Worm (Caenorhabditis elegans) whole organism, L2 larva: ENCODE data around the gene crn-4.

ENCODE experiments used
- C34F6.9 ChIP-seq: fragments of 150-350 bp; optimal IDR thresholded peaks from 2 replicates; lab custom pipeline; 2014; ENCODE audit warnings: missing biosample characterization, missing genetic modification characterization
- F13H6.1 ChIP-seq: sonication (generic microtip); optimal IDR thresholded peaks from 2 replicates; lab custom pipeline; 2016; ENCODE audit warnings: missing genetic modification characterization, missing compliant biosample characterization
- ZK546.5 ChIP-seq: sonication (generic microtip); optimal IDR thresholded peaks from 2 replicates; lab custom pipeline; 2017; ENCODE audit warnings: missing biosample characterization, missing genetic modification characterization
- alr-1 ChIP-seq: fragments of 150-350 bp; optimal IDR thresholded peaks from 2 replicates; lab custom pipeline; 2014; ENCODE audit warnings: missing biosample characterization, missing genetic modification characterization
- aly-2 ChIP-seq: fragments of 150-350 bp; optimal IDR thresholded peaks from 2 replicates; lab custom pipeline; 2014; ENCODE audit warnings: missing biosample characterization, missing genetic modification characterization
- blmp-1 ChIP-seq: sonication (generic microtip); optimal IDR thresholded peaks from 2 replicates; lab custom pipeline; 2017; ENCODE audit warnings: missing genetic modification characterization, mild to moderate bottlenecking, missing compliant biosample characterization, antibody characterized with exemption, moderate library complexity; ENCODE audit not compliant: insufficient read depth
- crh-2 ChIP-seq: sonication (generic microtip); optimal IDR thresholded peaks from 2 replicates; lab custom pipeline; 2017; ENCODE audit warnings: missing biosample characterization, missing genetic modification characterization
- dmd-4 ChIP-seq: sonication (generic microtip); optimal IDR thresholded peaks from 2 replicates; lab custom pipeline; 2017; ENCODE audit warnings: missing biosample characterization, missing genetic modification characterization
- egl-27 ChIP-seq: sonication (generic microtip); optimal IDR thresholded peaks from 3 replicates; lab custom pipeline; 2017; ENCODE audit warnings: missing biosample characterization, missing genetic modification reagents, missing genetic modification characterization
- elt-1 ChIP-seq: fragments of 150-350 bp; optimal IDR thresholded peaks from 2 replicates; lab custom pipeline; 2014; ENCODE audit warnings: missing biosample characterization, missing genetic modification characterization
- elt-3 ChIP-seq: sonication (generic microtip); optimal IDR thresholded peaks from 2 replicates; lab custom pipeline; 2017; ENCODE audit warnings: missing biosample characterization, missing genetic modification characterization
- fos-1 ChIP-seq: fragments of 150-350 bp; optimal IDR thresholded peaks from 2 replicates; lab custom pipeline; 2014; ENCODE audit warnings: missing biosample characterization, missing genetic modification characterization
- gmeb-1 ChIP-seq: fragments of 150-350 bp; optimal IDR thresholded peaks from 2 replicates; lab custom pipeline; 2014; ENCODE audit warnings: missing biosample characterization, missing genetic modification characterization
- lin-11 ChIP-seq: fragments of 150-350 bp; sonication (generic microtip); optimal IDR thresholded peaks from 2 replicates; lab custom pipeline; 2014; ENCODE audit warnings: missing biosample characterization, missing genetic modification characterization, inconsistent platforms, mixed read lengths
- lin-13 ChIP-seq: fragments of 150-350 bp; optimal IDR thresholded peaks from 2 replicates; lab custom pipeline; 2014; ENCODE audit warnings: missing biosample characterization, missing genetic modification reagents, missing genetic modification characterization
- lin-39 ChIP-seq: fragments of 150-350 bp; optimal IDR thresholded peaks from 2 replicates; lab custom pipeline; 2014; ENCODE audit warnings: missing biosample characterization, missing genetic modification reagents, missing genetic modification characterization
- lsy-2 ChIP-seq, 2 experiments: fragments of 150-350 bp in 1 of 2; sonication (generic microtip) in 1 of 2; optimal IDR thresholded peaks; 2 replicates each; lab custom pipeline; 2014 to 2017; ENCODE audit warnings: missing biosample characterization in 2 of 2, missing genetic modification characterization in 2 of 2
- mdl-1 ChIP-seq, 2 experiments: fragments of 150-350 bp in 1 of 2; sonication (generic microtip) in 1 of 2; optimal IDR thresholded peaks; 2 replicates each; lab custom pipeline; 2017; ENCODE audit warnings: missing biosample characterization in 2 of 2, missing genetic modification characterization in 2 of 2
- nhr-10 ChIP-seq: sonication (generic microtip); optimal IDR thresholded peaks from 2 replicates; lab custom pipeline; 2017; ENCODE audit warnings: missing biosample characterization, missing genetic modification characterization
- nhr-129 ChIP-seq: fragments of 150-350 bp; optimal IDR thresholded peaks from 2 replicates; lab custom pipeline; 2014; ENCODE audit warnings: missing biosample characterization, missing genetic modification characterization
- nhr-21 ChIP-seq: fragments of 150-350 bp; optimal IDR thresholded peaks from 2 replicates; lab custom pipeline; 2014; ENCODE audit warnings: missing biosample characterization, missing genetic modification characterization
- nhr-237 ChIP-seq: fragments of 150-350 bp; optimal IDR thresholded peaks from 2 replicates; lab custom pipeline; 2014; ENCODE audit warnings: missing biosample characterization, missing genetic modification characterization
- nhr-25 ChIP-seq: fragments of 150-350 bp; sonication (generic microtip); optimal IDR thresholded peaks from 3 replicates; lab custom pipeline; 2014; ENCODE audit warnings: missing biosample characterization, missing genetic modification characterization
- nhr-77 ChIP-seq: fragments of 150-350 bp; optimal IDR thresholded peaks from 2 replicates; lab custom pipeline; 2014; ENCODE audit warnings: missing biosample characterization, missing genetic modification characterization
- peb-1 ChIP-seq: fragments of 150-350 bp; optimal IDR thresholded peaks from 2 replicates; lab custom pipeline; 2014; ENCODE audit warnings: missing biosample characterization, missing genetic modification characterization
- sma-3 ChIP-seq: sonication (generic microtip); optimal IDR thresholded peaks from 2 replicates; lab custom pipeline; 2016; ENCODE audit warnings: missing genetic modification reagents, missing genetic modification characterization, missing compliant biosample characterization
- sma-9 ChIP-seq, 2 experiments: fragments of 150-350 bp in 1 of 2; sonication (generic microtip) in 1 of 2; optimal IDR thresholded peaks; 2 replicates each; lab custom pipeline; 2014 to 2016; ENCODE audit warnings: missing genetic modification characterization in 2 of 2, mild to moderate bottlenecking in 1 of 2, missing biosample characterization in 1 of 2, missing compliant biosample characterization in 1 of 2, missing genetic modification reagents in 1 of 2, moderate library complexity in 1 of 2
- unc-39 ChIP-seq: fragments of 150-350 bp; optimal IDR thresholded peaks from 2 replicates; lab custom pipeline; 2014; ENCODE audit warnings: missing biosample characterization, missing genetic modification characterization
- unc-55 ChIP-seq: fragments of 150-350 bp; sonication (generic microtip); optimal IDR thresholded peaks from 3 replicates; lab custom pipeline; 2014; ENCODE audit warnings: missing biosample characterization, missing genetic modification reagents, missing genetic modification characterization
- unc-62 ChIP-seq: fragments of 150-350 bp; optimal IDR thresholded peaks from 2 replicates; lab custom pipeline; 2014; ENCODE audit warnings: missing biosample characterization, missing genetic modification reagents, missing genetic modification characterization
- zag-1 ChIP-seq: fragments of 150-350 bp; optimal IDR thresholded peaks from 2 replicates; lab custom pipeline; 2014; ENCODE audit warnings: missing biosample characterization, missing genetic modification characterization
- ztf-11 ChIP-seq: sonication (generic microtip); optimal IDR thresholded peaks from 2 replicates; lab custom pipeline; 2017; ENCODE audit warnings: missing biosample characterization, missing genetic modification characterization
- ztf-4 ChIP-seq: fragments of 150-350 bp; optimal IDR thresholded peaks from 2 replicates; lab custom pipeline; 2014; ENCODE audit warnings: missing biosample characterization, missing genetic modification characterization

crn-4 gene

DNA sequence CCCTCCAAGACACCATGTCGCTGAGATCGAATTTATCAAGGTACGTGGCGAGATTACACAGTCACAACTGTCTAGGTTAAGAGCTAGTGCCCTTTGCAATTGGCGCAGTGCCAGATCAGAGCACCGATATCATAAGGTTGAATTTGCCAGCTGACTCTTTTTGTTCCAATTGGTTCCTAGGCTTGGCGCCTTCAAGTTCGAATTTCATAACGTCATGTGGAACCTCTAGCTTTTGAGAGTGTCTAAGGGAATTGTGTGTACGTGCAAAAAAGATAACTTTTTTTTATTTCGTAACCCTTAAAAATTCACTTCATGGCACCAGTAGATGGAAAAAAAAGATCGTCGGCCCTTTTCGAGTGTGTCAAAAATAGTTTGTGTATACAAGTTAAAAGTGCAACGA lies 41.7 kb downstream of the crn-4 start:
- TF ChIP-seq sma-3 (GFP tag; lab: Kevin White, UChicago) = no peak
- peak; percentile 28 for TF ChIP-seq nhr-129 (tag; lab: Kevin White, UChicago)
- TF ChIP-seq mdl-1 (tag; optimal IDR thresholded peaks at IDR 0.05; lab: Kevin White, UChicago) = no peak
- TF ChIP-seq unc-55 (GFP tag; lab: Kevin White, UChicago) = no peak
- no peak for TF ChIP-seq unc-39 (tag; lab: Kevin White, UChicago)
- no peak for TF ChIP-seq zag-1 (tag; lab: Kevin White, UChicago)
- TF ChIP-seq aly-2 = no peak
- no peak for TF ChIP-seq unc-62 (GFP tag; lab: Kevin White, UChicago)

DNA sequence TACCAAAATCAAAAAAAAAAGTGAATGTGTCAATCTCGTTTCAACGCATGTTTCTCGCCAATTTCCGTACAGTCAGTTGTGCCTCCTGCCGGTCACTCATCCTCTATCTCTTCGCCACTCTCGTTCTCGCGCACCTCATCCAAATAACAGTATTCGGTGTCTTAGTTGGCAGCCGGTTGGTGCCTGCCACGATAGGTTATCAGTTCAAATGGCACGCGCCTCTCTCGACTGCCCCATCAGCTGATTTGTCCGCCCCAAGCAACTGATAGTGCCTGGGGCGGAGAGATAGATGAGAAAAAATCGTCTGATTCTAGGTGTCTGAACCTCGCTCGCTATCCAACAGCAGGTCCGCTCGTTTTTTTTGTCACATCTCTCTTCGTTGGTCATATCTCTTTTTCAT lies 42.8 kb downstream of the crn-4 start:
- peak; percentile 98 for TF ChIP-seq peb-1
- TF ChIP-seq zag-1 (tag; lab: Kevin White, UChicago) = no peak
- TF ChIP-seq gmeb-1 (tag; lab: Kevin White, UChicago) = peak; percentile 45
- peak; percentile 0 for TF ChIP-seq crh-2
- no peak for TF ChIP-seq dmd-4 (tag; lab: Kevin White, UChicago)
- TF ChIP-seq blmp-1 (tag; lab: Kevin White, UChicago) = peak; percentile 62
- TF ChIP-seq sma-3 (GFP tag; lab: Kevin White, UChicago) = peak; percentile 84
- peak; percentile 65 for TF ChIP-seq egl-27
- no peak for TF ChIP-seq elt-3 (tag; lab: Kevin White, UChicago)
- no peak for TF ChIP-seq lin-11 (tag; lab: Kevin White, UChicago)
- TF ChIP-seq nhr-21 (tag; lab: Kevin White, UChicago) = peak; percentile 61
- peak; percentile 64 for TF ChIP-seq nhr-129 (tag; lab: Kevin White, UChicago)
- no peak for TF ChIP-seq nhr-10 (tag; lab: Kevin White, UChicago)
- TF ChIP-seq C34F6.9 (tag; lab: Kevin White, UChicago) = peak; percentile 5
- TF ChIP-seq ztf-11 = no peak
- no peak for TF ChIP-seq unc-39 (tag; lab: Kevin White, UChicago)
- peak; percentile 78 for TF ChIP-seq sma-9 (GFP tag; optimal IDR thresholded peaks at IDR 0.05; lab: Kevin White, UChicago)
- no peak for TF ChIP-seq sma-9 (tag; optimal IDR thresholded peaks at IDR 0.05; lab: Kevin White, UChicago)
- TF ChIP-seq fos-1 (tag; lab: Kevin White, UChicago) = peak; percentile 47
- peak; percentile 11 for TF ChIP-seq nhr-25 (tag; lab: Kevin White, UChicago)
- TF ChIP-seq nhr-237 = no peak
- no peak for TF ChIP-seq aly-2
- peak in 1 of 2 experiments; percentile 30 for TF ChIP-seq mdl-1 (tag; optimal IDR thresholded peaks at IDR 0.05; lab: Kevin White, UChicago)
- no peak for TF ChIP-seq ZK546.5 (tag; lab: Kevin White, UChicago)
- TF ChIP-seq nhr-77 (tag; lab: Kevin White, UChicago) = no peak
- TF ChIP-seq F13H6.1 = peak; percentile 52
- no peak for TF ChIP-seq lin-13 (GFP tag; lab: Kevin White, UChicago)
- peak in 1 of 2 experiments; percentile 27 for TF ChIP-seq lsy-2 (tag; optimal IDR thresholded peaks at IDR 0.05; lab: Kevin White, UChicago)

DNA sequence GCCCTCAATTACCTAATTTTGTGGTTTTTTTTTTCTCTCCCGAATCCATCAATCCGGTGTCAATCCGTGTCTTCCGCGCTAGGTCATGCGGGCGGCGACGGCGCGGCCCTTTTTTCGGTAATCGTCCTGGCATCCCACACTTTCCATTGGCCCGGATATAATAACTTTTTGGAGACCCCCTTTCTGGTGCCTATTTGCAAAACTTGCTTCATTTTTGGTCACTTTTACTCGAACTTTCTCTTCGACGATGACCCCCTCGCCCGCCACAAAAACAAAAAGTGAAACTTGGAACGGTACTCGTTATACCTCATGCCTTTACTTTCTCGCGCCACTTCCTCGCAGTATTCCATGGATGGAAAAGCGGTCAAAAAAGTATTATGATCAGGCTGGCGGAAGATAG lies 43.4 kb downstream of the crn-4 start:
- TF ChIP-seq elt-1 = no peak
- no peak for TF ChIP-seq lin-39 (tag; lab: Kevin White, UChicago)
- TF ChIP-seq unc-55 (GFP tag; lab: Kevin White, UChicago) = no peak
- TF ChIP-seq peb-1 = peak; percentile 92
- peak; percentile 8 for TF ChIP-seq blmp-1 (tag; lab: Kevin White, UChicago)

DNA sequence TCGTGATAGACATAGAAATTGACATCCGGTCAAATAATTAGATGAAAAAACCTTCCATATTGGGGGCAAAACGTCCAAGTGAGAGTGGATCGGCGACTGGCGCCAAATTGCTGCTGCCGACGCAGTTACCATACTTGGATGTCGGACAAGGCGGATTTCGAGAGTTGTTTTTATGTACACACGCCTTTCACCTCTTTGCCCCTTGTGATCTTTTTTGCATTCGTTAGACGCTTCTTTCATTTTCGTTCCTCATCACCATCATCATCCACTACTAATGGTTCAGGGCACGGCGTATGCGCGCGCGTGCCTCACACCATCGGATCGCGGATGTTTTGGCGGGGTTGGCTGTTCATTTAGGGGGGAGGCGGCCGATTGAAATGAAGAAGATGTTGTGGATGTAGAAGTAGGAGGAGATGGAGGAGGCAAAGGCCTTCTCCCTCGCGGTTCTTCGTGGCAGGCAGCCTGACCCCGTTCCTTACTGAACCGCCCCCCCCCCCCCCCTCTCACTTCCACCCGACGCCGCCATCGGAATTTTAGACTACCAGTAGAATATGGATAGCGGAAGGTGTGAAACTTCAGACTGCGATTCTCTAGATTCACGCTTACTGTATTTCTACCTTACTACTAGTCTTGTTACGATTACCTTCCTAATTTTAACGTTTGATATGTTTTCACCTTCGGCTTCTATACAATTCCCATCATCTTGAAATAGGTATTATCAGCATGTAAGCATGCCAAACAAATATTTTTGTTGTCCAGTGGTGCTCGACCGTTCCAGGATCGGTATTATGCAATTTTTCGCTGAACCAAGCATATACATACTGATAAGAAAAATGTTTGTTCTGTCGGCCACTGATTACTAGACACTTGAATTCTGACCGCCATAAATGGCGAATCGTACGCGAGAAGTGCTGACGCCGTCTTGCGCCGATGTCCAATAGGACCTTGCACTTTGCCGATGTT lies 44.2 kb downstream of the crn-4 start:
- no peak for TF ChIP-seq ztf-4
- TF ChIP-seq alr-1 (tag; lab: Kevin White, UChicago) = no peak
- TF ChIP-seq mdl-1 (tag; optimal IDR thresholded peaks at IDR 0.05; lab: Kevin White, UChicago) = no peak
